Worm (Caenorhabditis elegans): ENCODE results near the gene Y66H1A.5.

Y66H1A.5 gene

ce11 chrIV:455484-455883, 26.6 kb upstream of the Y66H1A.5 start, which contains the start of gene M04G7.1:
M04G7.1 (plus strand) TSS chrIV:455784.
- TF ChIP-seq sox-4 (tag; optimal IDR thresholded peaks at IDR 0.05) (no peak), ahr-1 (tag; optimal IDR thresholded peaks at IDR 0.05) (no peak), pag-3 (tag; optimal IDR thresholded peaks at IDR 0.05; ENCODE audit: borderline replicate concordance) (no peak), ceh-48 (tag; optimal IDR thresholded peaks at IDR 0.05) (no peak), T23F11.4 (GFP tag; optimal IDR thresholded peaks at IDR 0.05) (no peak), C38D4.7 (GFP tag; optimal IDR thresholded peaks at IDR 0.05) (no peak), unc-3 (GFP tag; conservative IDR thresholded peaks at IDR 0.05) (no peak), unc-3 (tag; optimal IDR thresholded peaks at IDR 0.05) (no peak), K02D7.2 (tag; optimal IDR thresholded peaks at IDR 0.05) (no peak), ceh-18 (tag; optimal IDR thresholded peaks at IDR 0.05) (no peak), nhr-11 (tag; optimal IDR thresholded peaks at IDR 0.05) (no peak), fkh-10 (GFP tag; optimal IDR thresholded peaks at IDR 0.05) (no peak), madf-2 (tag; optimal IDR thresholded peaks at IDR 0.05) (no peak), hlh-8 (tag; optimal IDR thresholded peaks at IDR 0.05) (no peak), lim-6 (tag; optimal IDR thresholded peaks at IDR 0.05) (no peak), sdc-2 (tag; optimal IDR thresholded peaks at IDR 0.05) (no peak), ceh-19 (GFP tag; optimal IDR thresholded peaks at IDR 0.05) (no peak)

ce11 chrIV:454816-455215, 25.9 kb upstream of the Y66H1A.5 start, which contains the start of the genes Y66H1A.8 and M04G7.5:
Y66H1A.8 (minus strand) TSS chrIV:454916.
M04G7.5 (plus strand) TSS chrIV:455073.
- TF ChIP-seq ceh-14 (tag; optimal IDR thresholded peaks at IDR 0.05), result no peak
- no peak for TF ChIP-seq ref-2 (tag; optimal IDR thresholded peaks at IDR 0.05)
- no peak for TF ChIP-seq ahr-1 (tag; optimal IDR thresholded peaks at IDR 0.05)
- no peak for TF ChIP-seq hlh-15 (tag; optimal IDR thresholded peaks at IDR 0.05)
- TF ChIP-seq ceh-22 (tag; optimal IDR thresholded peaks at IDR 0.05), result no peak
- TF ChIP-seq tbx-7 (tag; optimal IDR thresholded peaks at IDR 0.05), result no peak
- no peak for TF ChIP-seq unc-86 (tag; optimal IDR thresholded peaks at IDR 0.05)
- TF ChIP-seq pha-4 (tag; optimal IDR thresholded peaks at IDR 0.05), result no peak
- TF ChIP-seq unc-42 (tag; optimal IDR thresholded peaks at IDR 0.05), result no peak
- TF ChIP-seq dmd-4 (tag; optimal IDR thresholded peaks at IDR 0.05; ENCODE audit: borderline replicate concordance), result no peak
- no peak for TF ChIP-seq ceh-34 (tag; optimal IDR thresholded peaks at IDR 0.05)
- no peak for TF ChIP-seq unc-55 (GFP tag; optimal IDR thresholded peaks at IDR 0.05)
- no peak for TF ChIP-seq zip-5 (tag; optimal IDR thresholded peaks at IDR 0.05)
- TF ChIP-seq ceh-24 (tag; optimal IDR thresholded peaks at IDR 0.05), result no peak
- TF ChIP-seq sdc-2 (tag; optimal IDR thresholded peaks at IDR 0.05), result no peak
- no peak for TF ChIP-seq odd-2 (tag; optimal IDR thresholded peaks at IDR 0.05)
- no peak for TF ChIP-seq hlh-13 (GFP tag; optimal IDR thresholded peaks at IDR 0.05)
- no peak for TF ChIP-seq pag-3 (tag; optimal IDR thresholded peaks at IDR 0.05; ENCODE audit: borderline replicate concordance)
- no peak for TF ChIP-seq dve-1 (tag; optimal IDR thresholded peaks at IDR 0.05)

- TF ChIP-seq C38D4.7 (GFP tag; optimal IDR thresholded peaks at IDR 0.05), result no peak
- TF ChIP-seq ztf-16 (tag; optimal IDR thresholded peaks at IDR 0.05), result no peak
- no peak for TF ChIP-seq K02D7.2 (tag; optimal IDR thresholded peaks at IDR 0.05)
- no peak for TF ChIP-seq ceh-19 (GFP tag; optimal IDR thresholded peaks at IDR 0.05)
- no peak for TF ChIP-seq lin-11 (tag; optimal IDR thresholded peaks at IDR 0.05)
- TF ChIP-seq mec-3 (tag; optimal IDR thresholded peaks at IDR 0.05; ENCODE audit: borderline replicate concordance), result no peak
- TF ChIP-seq ceh-34 (tag; optimal IDR thresholded peaks at IDR 0.05), result no peak
- no peak for TF ChIP-seq ceh-6 (GFP tag; optimal IDR thresholded peaks at IDR 0.05)
- no peak for TF ChIP-seq ceh-48 (tag; optimal IDR thresholded peaks at IDR 0.05)
- no peak for TF ChIP-seq pha-2 (tag; optimal IDR thresholded peaks at IDR 0.05)
- no peak for TF ChIP-seq ceh-31 (tag; optimal IDR thresholded peaks at IDR 0.05)
- no peak for TF ChIP-seq ceh-18 (tag; optimal IDR thresholded peaks at IDR 0.05)
- TF ChIP-seq hlh-8 (tag; optimal IDR thresholded peaks at IDR 0.05), result no peak
- TF ChIP-seq madf-2 (tag; optimal IDR thresholded peaks at IDR 0.05), result no peak
- TF ChIP-seq pat-9 (tag; optimal IDR thresholded peaks at IDR 0.05), result no peak
- no peak for TF ChIP-seq npax-4 (tag; optimal IDR thresholded peaks at IDR 0.05)
- no peak for TF ChIP-seq hlh-30 (tag; optimal IDR thresholded peaks at IDR 0.05; ENCODE audit: insufficient read depth)
Observed at ce11 chrIV:445377-445776, 16.4 kb upstream of the Y66H1A.5 start, which contains the start of gene dpm-1. dpm-1 (plus strand) TSS chrIV:445677.

Measured in whole organism, late embryonic.